Worm (Caenorhabditis elegans) whole organism, mixed stage, embryonic: Measurements from ENCODE around the gene dars-2.

Experiments used
- M03D4.4 ChIP-seq: sonication (generic microtip); optimal IDR thresholded peaks from 2 replicates; lab custom pipeline; 2017; ENCODE audit warnings: mild to moderate bottlenecking, missing genetic modification characterization, missing compliant biosample characterization
- bed-3 ChIP-seq: fragments of 200-800 bp; sonication (Bioruptor generic); optimal IDR thresholded peaks from 3 replicates; lab custom pipeline; 2018; ENCODE audit warnings: mild to moderate bottlenecking, missing genetic modification characterization, moderate library complexity, missing compliant biosample characterization
- blmp-1 ChIP-seq: fragments of 150-350 bp; optimal IDR thresholded peaks from 2 replicates; lab custom pipeline; 2014; ENCODE audit warnings: missing biosample characterization, missing genetic modification characterization
- ceh-39 ChIP-seq: fragments of 150-350 bp; optimal IDR thresholded peaks from 2 replicates; lab custom pipeline; 2014; ENCODE audit warnings: missing biosample characterization, missing genetic modification characterization
- ceh-43 ChIP-seq: fragments of 200-800 bp; sonication (Bioruptor generic); optimal IDR thresholded peaks from 2 replicates; lab custom pipeline; 2018; ENCODE audit warnings: mild to moderate bottlenecking, missing genetic modification characterization, moderate library complexity, missing compliant biosample characterization
- ceh-83 ChIP-seq: fragments of 200-800 bp; sonication (Bioruptor generic); optimal IDR thresholded peaks from 2 replicates; lab custom pipeline; 2018; ENCODE audit warnings: mild to moderate bottlenecking, missing genetic modification characterization, missing compliant biosample characterization
- ces-1 ChIP-seq: fragments of 150-350 bp; optimal IDR thresholded peaks from 2 replicates; lab custom pipeline; 2014; ENCODE audit warnings: missing biosample characterization, missing genetic modification reagents, missing genetic modification characterization
- cnd-1 ChIP-seq: fragments of 200-800 bp; sonication (Bioruptor generic); optimal IDR thresholded peaks from 2 replicates; lab custom pipeline; 2018; ENCODE audit warnings: mild to moderate bottlenecking, missing genetic modification characterization, missing compliant biosample characterization
- drap-1 ChIP-seq: fragments of 200-800 bp; sonication (Bioruptor generic); optimal IDR thresholded peaks from 3 replicates; lab custom pipeline; 2018; ENCODE audit warnings: mild to moderate bottlenecking, missing genetic modification characterization, missing compliant biosample characterization
- elt-1 ChIP-seq: sonication (generic microtip); optimal IDR thresholded peaks from 2 replicates; lab custom pipeline; 2017; ENCODE audit warnings: missing genetic modification characterization, mild to moderate bottlenecking, missing compliant biosample characterization, antibody characterized with exemption, moderate library complexity, borderline replicate concordance; ENCODE audit not compliant: insufficient read depth
- elt-3 ChIP-seq: fragments of 150-350 bp; optimal IDR thresholded peaks from 2 replicates; lab custom pipeline; 2014; ENCODE audit warnings: missing biosample characterization, missing genetic modification characterization
- flh-1 ChIP-seq: fragments of 200-800 bp; sonication (Bioruptor generic); optimal IDR thresholded peaks from 2 replicates; lab custom pipeline; 2018; ENCODE audit warnings: mild to moderate bottlenecking, missing genetic modification characterization, moderate library complexity, missing compliant biosample characterization
- ham-2 ChIP-seq: fragments of 200-800 bp; sonication (Bioruptor generic); optimal IDR thresholded peaks from 2 replicates; lab custom pipeline; 2018; ENCODE audit warnings: mild to moderate bottlenecking, missing genetic modification characterization, missing compliant biosample characterization
- hlh-1 ChIP-seq: fragments of 150-350 bp; optimal IDR thresholded peaks from 2 replicates; lab custom pipeline; 2014; ENCODE audit warnings: missing biosample characterization, missing genetic modification reagents, missing genetic modification characterization
- lin-13 ChIP-seq: fragments of 150-350 bp; optimal IDR thresholded peaks from 2 replicates; lab custom pipeline; 2014; ENCODE audit warnings: missing biosample characterization, missing genetic modification characterization
- lin-32 ChIP-seq: fragments of 200-800 bp; sonication (Bioruptor generic); optimal IDR thresholded peaks from 2 replicates; lab custom pipeline; 2018; ENCODE audit warnings: mild to moderate bottlenecking, missing genetic modification characterization, missing compliant biosample characterization
- lsy-2 ChIP-seq: fragments of 150-350 bp; optimal IDR thresholded peaks from 2 replicates; lab custom pipeline; 2014; ENCODE audit warnings: missing biosample characterization, missing genetic modification characterization
- mab-5 ChIP-seq: fragments of 150-350 bp; optimal IDR thresholded peaks from 2 replicates; lab custom pipeline; 2014; ENCODE audit warnings: missing biosample characterization, missing genetic modification characterization
- mep-1 ChIP-seq: fragments of 150-350 bp; optimal IDR thresholded peaks from 2 replicates; lab custom pipeline; 2017; ENCODE audit warnings: missing biosample characterization, missing genetic modification reagents, missing genetic modification characterization, inconsistent platforms
- mls-2 ChIP-seq: sonication (generic microtip); optimal IDR thresholded peaks from 2 replicates; lab custom pipeline; 2016; ENCODE audit warnings: mild to moderate bottlenecking, missing genetic modification characterization, moderate library complexity, missing compliant biosample characterization
- nhr-12 ChIP-seq: fragments of 150-350 bp; optimal IDR thresholded peaks from 2 replicates; lab custom pipeline; 2014; ENCODE audit warnings: missing biosample characterization, missing genetic modification characterization
- nhr-2 ChIP-seq: fragments of 150-350 bp; optimal IDR thresholded peaks from 2 replicates; lab custom pipeline; 2014; ENCODE audit warnings: missing biosample characterization, missing genetic modification characterization
- nhr-237 ChIP-seq: fragments of 150-350 bp; optimal IDR thresholded peaks from 2 replicates; lab custom pipeline; 2014; ENCODE audit warnings: missing biosample characterization, missing genetic modification characterization
- nhr-28 ChIP-seq: fragments of 150-350 bp; optimal IDR thresholded peaks from 2 replicates; lab custom pipeline; 2014; ENCODE audit warnings: missing biosample characterization, missing genetic modification characterization
- nhr-76 ChIP-seq: sonication (generic microtip); optimal IDR thresholded peaks from 2 replicates; lab custom pipeline; 2017; ENCODE audit warnings: missing biosample characterization, missing genetic modification characterization
- pha-4 ChIP-seq: fragments of 150-350 bp; optimal IDR thresholded peaks from 2 replicates; lab custom pipeline; 2018; ENCODE audit warnings: missing biosample characterization, missing genetic modification reagents, missing genetic modification characterization
- sem-2 ChIP-seq: fragments of 200-800 bp; sonication (Bioruptor generic); optimal IDR thresholded peaks from 2 replicates; lab custom pipeline; 2018; ENCODE audit warnings: mild to moderate bottlenecking, missing genetic modification characterization, missing compliant biosample characterization
- snpc-4 ChIP-seq: fragments of 150-350 bp; optimal IDR thresholded peaks from 2 replicates; lab custom pipeline; 2014; ENCODE audit warnings: missing biosample characterization, missing genetic modification characterization
- sptf-1 ChIP-seq: sonication (generic microtip); optimal IDR thresholded peaks from 2 replicates; lab custom pipeline; 2017; ENCODE audit warnings: mild to moderate bottlenecking, missing genetic modification characterization, moderate library complexity, missing compliant biosample characterization
- tbx-8 ChIP-seq: fragments of 200-800 bp; sonication (Bioruptor generic); optimal IDR thresholded peaks from 2 replicates; lab custom pipeline; 2018; ENCODE audit warnings: mild to moderate bottlenecking, missing genetic modification characterization, moderate library complexity, missing compliant biosample characterization
- unc-120 ChIP-seq: sonication (generic microtip); optimal IDR thresholded peaks from 2 replicates; lab custom pipeline; 2017; ENCODE audit warnings: missing genetic modification characterization, missing compliant biosample characterization; ENCODE audit not compliant: poor library complexity, severe bottlenecking
- unc-39 ChIP-seq: fragments of 150-350 bp; optimal IDR thresholded peaks from 2 replicates; lab custom pipeline; 2014; ENCODE audit warnings: missing biosample characterization, missing genetic modification characterization
- unc-62 ChIP-seq: fragments of 150-350 bp; optimal IDR thresholded peaks from 2 replicates; lab custom pipeline; 2014; ENCODE audit warnings: missing biosample characterization, missing genetic modification reagents, missing genetic modification characterization
- zip-8 ChIP-seq: fragments of 150-350 bp; optimal IDR thresholded peaks from 2 replicates; lab custom pipeline; 2014; ENCODE audit warnings: missing biosample characterization, missing genetic modification characterization
- ztf-11 ChIP-seq: fragments of 150-350 bp; optimal IDR thresholded peaks from 2 replicates; lab custom pipeline; 2014; ENCODE audit warnings: missing biosample characterization, missing genetic modification characterization

The dars-2 gene

DNA sequence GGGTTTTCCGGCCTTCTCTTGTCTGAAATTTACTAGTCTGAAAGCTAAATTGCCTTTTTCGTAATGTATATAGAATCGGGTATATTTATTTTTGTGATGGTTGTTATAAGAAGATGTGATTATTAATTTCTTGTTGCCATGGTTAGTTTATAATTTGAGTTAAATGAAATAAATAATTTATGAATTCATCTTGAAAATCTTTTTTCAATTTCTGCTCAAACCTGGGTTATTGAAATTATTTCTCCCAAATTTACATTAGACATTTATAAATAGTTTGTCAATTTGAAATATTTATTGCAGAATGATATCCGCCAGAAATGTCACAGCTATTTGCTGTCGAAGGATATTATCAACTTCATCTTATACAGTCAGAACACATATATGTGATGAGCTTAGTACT is at the start of gene dars-2:
TSS of gene dars-2 (plus strand) at position 301 of the 400 bp plus-strand sequence.
- TF ChIP-seq lin-32 (GFP tag; lab: Kevin White, UChicago) (no peak), pha-4 (no peak), tbx-8 (GFP tag; lab: Kevin White, UChicago) (no peak), ztf-11 (tag; lab: Kevin White, UChicago) (no peak), nhr-76 (tag; lab: Kevin White, UChicago) (no peak), ham-2 (GFP tag; lab: Kevin White, UChicago) (no peak)

DNA sequence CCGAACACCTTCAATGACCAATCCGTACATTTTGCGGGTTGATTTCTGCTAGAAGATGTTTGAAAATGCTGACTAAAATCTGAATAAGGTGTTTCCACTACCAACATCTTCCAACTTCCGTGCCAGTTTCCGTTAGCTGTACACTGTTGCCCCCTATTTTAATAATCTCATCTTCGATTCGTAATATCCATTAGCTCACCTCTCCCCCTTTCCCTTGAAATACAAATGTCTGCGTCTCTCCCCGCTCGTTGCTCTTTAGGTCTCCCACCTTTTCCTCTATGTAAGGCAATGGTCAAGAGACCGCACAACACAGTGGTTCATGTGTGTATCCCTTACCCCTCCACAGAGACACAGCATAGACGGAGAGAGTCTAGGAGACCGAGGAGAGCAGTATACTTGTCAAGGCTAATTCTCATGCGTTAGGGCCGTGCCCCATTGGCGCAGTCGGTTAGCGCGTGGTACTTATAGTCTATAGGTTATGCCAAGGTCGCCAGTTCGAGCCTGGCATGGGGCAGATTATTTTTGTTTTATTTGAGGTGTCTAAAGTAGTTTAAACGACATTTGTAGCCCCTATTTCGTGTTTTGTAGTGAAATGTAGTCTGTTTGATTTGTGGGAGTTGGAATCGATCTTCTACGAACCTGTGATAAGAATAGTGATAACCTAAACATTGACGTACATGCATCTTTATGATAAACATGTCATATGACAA is 46.6 kb upstream of the dars-2 start, which contains the start of gene gcy-33:
TSS of gene gcy-33 (minus strand) at position 51 of the 710 bp plus-strand sequence.
- TF ChIP-seq pha-4: peak; percentile 74
- TF ChIP-seq elt-3 (tag; lab: Kevin White, UChicago): peak; percentile 11
- TF ChIP-seq cnd-1 (tag; lab: Kevin White, UChicago): peak; percentile 98
- peak; percentile 55 for TF ChIP-seq unc-39 (tag; lab: Kevin White, UChicago)
- TF ChIP-seq ceh-39 (tag; lab: Kevin White, UChicago): peak; percentile 64
- peak; percentile 72 for TF ChIP-seq unc-62 (GFP tag; lab: Kevin White, UChicago)
- peak; percentile 97 for TF ChIP-seq ham-2 (GFP tag; lab: Kevin White, UChicago)
- TF ChIP-seq sptf-1 (tag; lab: Kevin White, UChicago): peak; percentile 98
- peak; percentile 87 for TF ChIP-seq bed-3 (GFP tag; lab: Kevin White, UChicago)
- TF ChIP-seq tbx-8 (GFP tag; lab: Kevin White, UChicago): peak; percentile 87
- TF ChIP-seq drap-1 (GFP tag; lab: Kevin White, UChicago): peak; percentile 98
- peak; percentile 83 for TF ChIP-seq mep-1
- TF ChIP-seq zip-8 (tag; lab: Kevin White, UChicago): no peak
- peak; percentile 83 for TF ChIP-seq nhr-12 (tag; lab: Kevin White, UChicago)
- TF ChIP-seq M03D4.4 (tag; lab: Kevin White, UChicago): peak; percentile 97
- peak; percentile 93 for TF ChIP-seq ceh-43 (GFP tag; lab: Kevin White, UChicago)
- TF ChIP-seq unc-120 (tag; lab: Kevin White, UChicago): peak; percentile 90
- no peak for TF ChIP-seq nhr-2 (tag; lab: Kevin White, UChicago)
- TF ChIP-seq mab-5 (tag; lab: Kevin White, UChicago): no peak
- TF ChIP-seq sem-2 (GFP tag; lab: Kevin White, UChicago): peak; percentile 95
- peak; percentile 64 for TF ChIP-seq ztf-11 (tag; lab: Kevin White, UChicago)
- TF ChIP-seq mls-2 (tag; lab: Kevin White, UChicago): peak; percentile 99
- peak; percentile 85 for TF ChIP-seq flh-1
- peak; percentile 59 for TF ChIP-seq nhr-28
- TF ChIP-seq ces-1 (GFP tag; lab: Kevin White, UChicago): peak; percentile 71
- no peak for TF ChIP-seq snpc-4 (tag; lab: Kevin White, UChicago)
- no peak for TF ChIP-seq nhr-76 (tag; lab: Kevin White, UChicago)
- peak; percentile 72 for TF ChIP-seq nhr-237
- TF ChIP-seq lin-32 (GFP tag; lab: Kevin White, UChicago): peak; percentile 95
- peak; percentile 62 for TF ChIP-seq blmp-1 (tag; lab: Kevin White, UChicago)
- peak; percentile 46 for TF ChIP-seq lsy-2 (tag; lab: Kevin White, UChicago)
- TF ChIP-seq hlh-1: peak; percentile 16
- TF ChIP-seq elt-1 (tag; lab: Kevin White, UChicago): peak; percentile 10
- peak; percentile 96 for TF ChIP-seq ceh-83 (GFP tag; lab: Kevin White, UChicago)
- peak; percentile 78 for TF ChIP-seq lin-13 (tag; lab: Kevin White, UChicago)

DNA sequence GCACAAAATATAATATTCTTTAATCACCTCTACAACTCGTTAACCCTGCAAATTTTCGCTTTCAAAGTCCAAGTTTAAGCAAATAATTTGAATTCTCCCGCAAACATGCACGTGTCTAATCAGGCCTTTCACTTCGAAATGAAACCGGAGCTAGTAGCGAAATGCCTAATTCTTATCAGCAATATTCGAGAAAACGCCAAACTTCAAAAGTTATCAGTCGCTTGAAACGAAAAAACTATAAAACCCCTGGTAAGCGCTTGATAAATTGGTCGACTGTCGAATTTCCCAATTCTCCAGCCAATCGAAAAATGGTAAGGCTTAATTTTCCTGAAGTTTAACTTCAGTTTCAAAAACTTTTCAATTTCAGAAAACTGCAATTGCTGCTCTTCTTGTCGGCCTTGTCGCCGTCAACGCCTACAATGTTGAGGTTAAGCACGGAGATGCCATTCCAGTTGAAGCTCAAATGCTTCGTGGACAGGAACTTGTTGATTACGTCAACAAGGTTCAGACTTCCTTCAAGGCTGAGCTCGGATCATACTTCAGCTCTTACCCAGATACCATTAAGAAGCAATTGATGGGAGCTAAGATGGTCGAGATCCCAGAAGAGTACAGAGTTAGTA is 45.6 kb upstream of the dars-2 start, which contains the start of gene cpr-9:
TSS of gene cpr-9 (plus strand) at position 188 of the 620 bp plus-strand sequence.
- TF ChIP-seq snpc-4 (tag; lab: Kevin White, UChicago): no peak
- no peak for TF ChIP-seq unc-39 (tag; lab: Kevin White, UChicago)
